Worm (Caenorhabditis elegans) whole organism, L2 larva: ENCODE data around the gene lir-1.

Source experiments
- R02D3.7 ChIP-seq: fragments of 150-350 bp; optimal IDR thresholded peaks from 2 replicates; lab custom pipeline; 2014; ENCODE audit warnings: missing biosample characterization, missing genetic modification characterization
- Y55F3AM.14 ChIP-seq: fragments of 200-800 bp; sonication (Bioruptor generic); optimal IDR thresholded peaks from 2 replicates; lab custom pipeline; 2018; ENCODE audit warnings: mild to moderate bottlenecking, missing genetic modification characterization, missing compliant biosample characterization
- ZK546.5 ChIP-seq: sonication (generic microtip); optimal IDR thresholded peaks from 2 replicates; lab custom pipeline; 2017; ENCODE audit warnings: missing biosample characterization, missing genetic modification characterization
- alr-1 ChIP-seq: fragments of 150-350 bp; optimal IDR thresholded peaks from 2 replicates; lab custom pipeline; 2014; ENCODE audit warnings: missing biosample characterization, missing genetic modification characterization
- aly-2 ChIP-seq: fragments of 150-350 bp; optimal IDR thresholded peaks from 2 replicates; lab custom pipeline; 2014; ENCODE audit warnings: missing biosample characterization, missing genetic modification characterization
- ama-1 ChIP-seq: fragments of 150-350 bp; optimal IDR thresholded peaks from 2 replicates; lab custom pipeline; 2018; ENCODE audit warnings: inconsistent platforms
- blmp-1 ChIP-seq: sonication (generic microtip); optimal IDR thresholded peaks from 2 replicates; lab custom pipeline; 2017; ENCODE audit warnings: missing genetic modification characterization, mild to moderate bottlenecking, missing compliant biosample characterization, antibody characterized with exemption, moderate library complexity; ENCODE audit not compliant: insufficient read depth
- ceh-82 ChIP-seq: fragments of 150-350 bp; optimal IDR thresholded peaks from 2 replicates; lab custom pipeline; 2014; ENCODE audit warnings: missing biosample characterization, missing genetic modification characterization
- crh-2 ChIP-seq: sonication (generic microtip); optimal IDR thresholded peaks from 2 replicates; lab custom pipeline; 2017; ENCODE audit warnings: missing biosample characterization, missing genetic modification characterization
- egl-27 ChIP-seq: sonication (generic microtip); optimal IDR thresholded peaks from 3 replicates; lab custom pipeline; 2017; ENCODE audit warnings: missing biosample characterization, missing genetic modification reagents, missing genetic modification characterization
- elt-3 ChIP-seq: sonication (generic microtip); optimal IDR thresholded peaks from 2 replicates; lab custom pipeline; 2017; ENCODE audit warnings: missing biosample characterization, missing genetic modification characterization
- fos-1 ChIP-seq: fragments of 150-350 bp; optimal IDR thresholded peaks from 2 replicates; lab custom pipeline; 2014; ENCODE audit warnings: missing biosample characterization, missing genetic modification characterization
- gmeb-1 ChIP-seq: fragments of 150-350 bp; optimal IDR thresholded peaks from 2 replicates; lab custom pipeline; 2014; ENCODE audit warnings: missing biosample characterization, missing genetic modification characterization
- lin-11 ChIP-seq: fragments of 150-350 bp; sonication (generic microtip); optimal IDR thresholded peaks from 2 replicates; lab custom pipeline; 2014; ENCODE audit warnings: missing biosample characterization, missing genetic modification characterization, inconsistent platforms, mixed read lengths
- lin-39 ChIP-seq: fragments of 150-350 bp; optimal IDR thresholded peaks from 2 replicates; lab custom pipeline; 2014; ENCODE audit warnings: missing biosample characterization, missing genetic modification reagents, missing genetic modification characterization
- lsy-2 ChIP-seq, 2 experiments: fragments of 150-350 bp in 1 of 2; sonication (generic microtip) in 1 of 2; optimal IDR thresholded peaks; 2 replicates each; lab custom pipeline; 2014 to 2017; ENCODE audit warnings: missing biosample characterization in 2 of 2, missing genetic modification characterization in 2 of 2
- mab-5 ChIP-seq: fragments of 150-350 bp; optimal IDR thresholded peaks from 2 replicates; lab custom pipeline; 2014; ENCODE audit warnings: missing biosample characterization, missing genetic modification characterization
- mbf-1 ChIP-seq: sonication (generic microtip); optimal IDR thresholded peaks from 2 replicates; lab custom pipeline; 2017; ENCODE audit warnings: missing biosample characterization, missing genetic modification characterization
- mdl-1 ChIP-seq, 2 experiments: fragments of 150-350 bp in 1 of 2; sonication (generic microtip) in 1 of 2; optimal IDR thresholded peaks; 2 replicates each; lab custom pipeline; 2017; ENCODE audit warnings: missing biosample characterization in 2 of 2, missing genetic modification characterization in 2 of 2
- nhr-12 ChIP-seq: fragments of 150-350 bp; optimal IDR thresholded peaks from 2 replicates; lab custom pipeline; 2014; ENCODE audit warnings: missing biosample characterization, missing genetic modification characterization
- nhr-129 ChIP-seq: fragments of 150-350 bp; optimal IDR thresholded peaks from 2 replicates; lab custom pipeline; 2014; ENCODE audit warnings: missing biosample characterization, missing genetic modification characterization
- nhr-21 ChIP-seq: fragments of 150-350 bp; optimal IDR thresholded peaks from 2 replicates; lab custom pipeline; 2014; ENCODE audit warnings: missing biosample characterization, missing genetic modification characterization
- nhr-23 ChIP-seq: fragments of 150-350 bp; optimal IDR thresholded peaks from 2 replicates; lab custom pipeline; 2014; ENCODE audit warnings: missing biosample characterization, missing genetic modification reagents, missing genetic modification characterization
- nhr-237 ChIP-seq: fragments of 150-350 bp; optimal IDR thresholded peaks from 2 replicates; lab custom pipeline; 2014; ENCODE audit warnings: missing biosample characterization, missing genetic modification characterization
- nhr-25 ChIP-seq: fragments of 150-350 bp; sonication (generic microtip); optimal IDR thresholded peaks from 3 replicates; lab custom pipeline; 2014; ENCODE audit warnings: missing biosample characterization, missing genetic modification characterization
- nhr-77 ChIP-seq: fragments of 150-350 bp; optimal IDR thresholded peaks from 2 replicates; lab custom pipeline; 2014; ENCODE audit warnings: missing biosample characterization, missing genetic modification characterization
- sem-4 ChIP-seq: fragments of 150-350 bp; optimal IDR thresholded peaks from 2 replicates; lab custom pipeline; 2014; ENCODE audit warnings: missing biosample characterization, missing genetic modification reagents, missing genetic modification characterization
- skn-1 ChIP-seq: sonication (generic microtip); optimal IDR thresholded peaks from 2 replicates; lab custom pipeline; 2017; ENCODE audit warnings: missing biosample characterization, missing genetic modification characterization
- sma-3 ChIP-seq: sonication (generic microtip); optimal IDR thresholded peaks from 2 replicates; lab custom pipeline; 2016; ENCODE audit warnings: missing genetic modification reagents, missing genetic modification characterization, missing compliant biosample characterization
- sma-9 ChIP-seq, 2 experiments: fragments of 150-350 bp in 1 of 2; sonication (generic microtip) in 1 of 2; optimal IDR thresholded peaks; 2 replicates each; lab custom pipeline; 2014 to 2016; ENCODE audit warnings: missing genetic modification characterization in 2 of 2, mild to moderate bottlenecking in 1 of 2, missing biosample characterization in 1 of 2, missing compliant biosample characterization in 1 of 2, missing genetic modification reagents in 1 of 2, moderate library complexity in 1 of 2
- snpc-4 ChIP-seq: fragments of 150-350 bp; optimal IDR thresholded peaks from 2 replicates; lab custom pipeline; 2014; ENCODE audit warnings: missing biosample characterization, missing genetic modification characterization
- unc-55 ChIP-seq: fragments of 150-350 bp; sonication (generic microtip); optimal IDR thresholded peaks from 3 replicates; lab custom pipeline; 2014; ENCODE audit warnings: missing biosample characterization, missing genetic modification reagents, missing genetic modification characterization
- zag-1 ChIP-seq: fragments of 150-350 bp; optimal IDR thresholded peaks from 2 replicates; lab custom pipeline; 2014; ENCODE audit warnings: missing biosample characterization, missing genetic modification characterization
- ztf-1 ChIP-seq: fragments of 200-800 bp; sonication (Bioruptor generic); conservative IDR thresholded peaks from 2 replicates; pipeline ENCODE4 v1.3.6; 2022; ENCODE audit warnings: missing genetic modification characterization, missing compliant biosample characterization
- ztf-4 ChIP-seq: fragments of 150-350 bp; optimal IDR thresholded peaks from 2 replicates; lab custom pipeline; 2014; ENCODE audit warnings: missing biosample characterization, missing genetic modification characterization

Gene lir-1

ce11 chrII:7694745-7695144 is 22.9 kb downstream of the lir-1 start:
- TF ChIP-seq nhr-12 (tag; lab: Kevin White, UChicago) (no peak), crh-2 (tag; lab: Kevin White, UChicago) (peak; percentile 50), fos-1 (tag; lab: Kevin White, UChicago) (peak; percentile 76), ztf-4 (no peak)
- TF ChIP-seq, all 48 proteins: peak for 2

DNA sequence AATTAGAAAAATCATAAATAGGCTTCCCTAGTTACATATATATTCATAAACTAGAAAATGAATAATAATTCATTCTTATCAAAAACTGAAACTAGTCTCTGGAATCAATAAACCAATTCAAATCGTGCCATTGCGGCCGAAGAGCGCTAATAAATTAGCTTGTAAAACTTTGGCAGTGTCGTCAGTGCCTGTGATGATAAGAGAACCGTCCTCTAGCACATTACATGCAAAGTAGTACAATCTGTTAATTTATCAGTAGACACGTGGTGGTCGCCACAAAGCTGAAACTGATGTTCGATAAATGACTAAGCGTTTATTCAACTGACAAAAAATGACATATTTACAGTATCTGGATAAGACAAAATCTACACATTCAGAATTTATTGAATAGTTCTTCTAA is 23.8 kb downstream of the lir-1 start:
- TF ChIP-seq nhr-23 (tag; lab: Kevin White, UChicago) (no peak), mdl-1 (tag; optimal IDR thresholded peaks at IDR 0.05; lab: Kevin White, UChicago) (peak in 1 of 2 experiments; percentile 17), sma-9 (GFP tag; optimal IDR thresholded peaks at IDR 0.05; lab: Kevin White, UChicago) (peak; percentile 59), sma-9 (tag; optimal IDR thresholded peaks at IDR 0.05; lab: Kevin White, UChicago) (no peak), lin-11 (tag; lab: Kevin White, UChicago) (no peak), gmeb-1 (tag; lab: Kevin White, UChicago) (peak; percentile 22), crh-2 (tag; lab: Kevin White, UChicago) (peak; percentile 46), fos-1 (tag; lab: Kevin White, UChicago) (peak; percentile 96)

DNA sequence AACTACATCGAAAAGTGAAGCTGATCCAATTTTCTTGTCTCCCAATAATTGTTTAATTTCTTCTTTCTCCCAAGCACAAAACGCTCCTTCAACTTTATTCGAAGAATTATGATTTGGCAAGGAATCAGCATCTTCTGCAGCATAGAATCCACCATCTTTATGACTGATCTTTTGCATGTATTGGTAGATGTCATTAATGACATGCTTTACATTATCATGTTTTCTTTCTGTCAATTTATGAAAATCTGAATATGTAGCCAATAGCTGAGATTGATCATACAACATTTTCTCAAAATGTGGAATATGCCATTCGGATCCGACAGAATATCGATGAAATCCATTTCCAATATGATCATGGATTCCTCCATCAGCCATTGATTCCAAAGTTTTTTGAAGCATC is 25.4 kb downstream of the lir-1 start:
- no peak for TF ChIP-seq nhr-129 (tag; lab: Kevin White, UChicago)
- no peak for TF ChIP-seq Y55F3AM.14 (GFP tag; lab: Kevin White, UChicago)
- TF ChIP-seq ceh-82 (tag; lab: Kevin White, UChicago): no peak
- TF ChIP-seq sma-3 (GFP tag; lab: Kevin White, UChicago): no peak
- TF ChIP-seq lin-11 (tag; lab: Kevin White, UChicago): no peak
- TF ChIP-seq lsy-2 (tag; optimal IDR thresholded peaks at IDR 0.05; lab: Kevin White, UChicago): no peak
- no peak for TF ChIP-seq egl-27 (tag; lab: Kevin White, UChicago)
- no peak for TF ChIP-seq sma-9 (GFP tag; optimal IDR thresholded peaks at IDR 0.05; lab: Kevin White, UChicago)
- TF ChIP-seq sma-9 (tag; optimal IDR thresholded peaks at IDR 0.05; lab: Kevin White, UChicago): no peak
- TF ChIP-seq aly-2: no peak
- TF ChIP-seq skn-1 (tag; lab: Kevin White, UChicago): no peak
- no peak for TF ChIP-seq ztf-4
- no peak for TF ChIP-seq nhr-25 (tag; lab: Kevin White, UChicago)
- TF ChIP-seq nhr-21: no peak
- TF ChIP-seq blmp-1: no peak
- no peak for TF ChIP-seq ztf-1 (GFP tag; lab: Robert Waterston, UW)

ce11 chrII:7698406-7698805 is 26.6 kb downstream of the lir-1 start, which contains the start of gene B0495.5:
TSS of gene B0495.5 (minus strand) at chrII:7698506.
- TF ChIP-seq ceh-82 (tag; lab: Kevin White, UChicago) (no peak), ama-1 (lab: Kevin White, UChicago) (no peak), unc-55 (GFP tag; lab: Kevin White, UChicago) (no peak), nhr-237 (tag; lab: Kevin White, UChicago) (no peak), sem-4 (tag; lab: Kevin White, UChicago) (no peak), alr-1 (tag; lab: Kevin White, UChicago) (no peak), egl-27 (tag; lab: Kevin White, UChicago) (no peak), R02D3.7 (tag; lab: Kevin White, UChicago) (no peak), nhr-129 (tag; lab: Kevin White, UChicago) (no peak), zag-1 (tag; lab: Kevin White, UChicago) (no peak), snpc-4 (tag; lab: Kevin White, UChicago) (no peak), lin-39 (tag; lab: Kevin White, UChicago) (no peak), mab-5 (tag; lab: Kevin White, UChicago) (no peak), nhr-77 (no peak), nhr-21 (no peak), nhr-25 (tag; lab: Kevin White, UChicago) (no peak), elt-3 (no peak), fos-1 (tag; lab: Kevin White, UChicago) (no peak), ZK546.5 (no peak), mbf-1 (tag; lab: Kevin White, UChicago) (no peak)
